Fruit fly (Drosophila melanogaster) whole organism, pupa: ENCODE measurements around the gene CG3368.

ENCODE experiments used
- CG10348 ChIP-seq: fragments of 200-800 bp; sonication (Bioruptor generic); IDR thresholded peaks from 2 replicates; pipeline ENCODE4 v1.3.6; 2022; ENCODE audit warnings: missing biosample characterization, missing genetic modification characterization
- CG15710 ChIP-seq: fragments of 200-800 bp; sonication (Bioruptor generic); optimal IDR thresholded peaks from 2 replicates; lab custom pipeline; 2018; ENCODE audit warnings: missing biosample characterization, mild to moderate bottlenecking, missing genetic modification characterization, moderate library complexity
- CG34367 ChIP-seq: fragments of 200-800 bp; sonication (Bioruptor generic); optimal IDR thresholded peaks from 2 replicates; lab custom pipeline; 2018; ENCODE audit warnings: missing biosample characterization, mild to moderate bottlenecking, missing genetic modification characterization
- CG4496 ChIP-seq: fragments of 200-800 bp; sonication (Bioruptor generic); IDR thresholded peaks from 3 replicates; pipeline ENCODE4 v1.3.6; 2022; ENCODE audit warnings: missing biosample characterization, missing genetic modification characterization
- CG8301 ChIP-seq: fragments of 200-800 bp; sonication (Bioruptor generic); optimal IDR thresholded peaks from 2 replicates; lab custom pipeline; 2018; ENCODE audit warnings: missing biosample characterization, mild to moderate bottlenecking, missing genetic modification characterization
- CG9948 ChIP-seq: fragments of 200-800 bp; sonication (Bioruptor generic); optimal IDR thresholded peaks from 2 replicates; lab custom pipeline; 2018; ENCODE audit warnings: missing biosample characterization, mild to moderate bottlenecking, missing genetic modification characterization, moderate library complexity
- Ets98B ChIP-seq: fragments of 200-800 bp; sonication (Bioruptor generic); IDR thresholded peaks from 2 replicates; pipeline ENCODE4 v1.3.6; 2022; ENCODE audit warnings: missing biosample characterization, missing genetic modification characterization
- Pif1A ChIP-seq: fragments of 200-800 bp; sonication (Bioruptor generic); optimal IDR thresholded peaks from 3 replicates; lab custom pipeline; 2016; ENCODE audit warnings: missing biosample characterization, missing genetic modification characterization
- Pif1B ChIP-seq: fragments of 200-800 bp; sonication (Bioruptor generic); optimal IDR thresholded peaks from 3 replicates; lab custom pipeline; 2016; ENCODE audit warnings: missing biosample characterization, missing genetic modification characterization
- Snoo ChIP-seq: fragments of 200-800 bp; sonication (Bioruptor generic); optimal IDR thresholded peaks from 3 replicates; lab custom pipeline; 2017; ENCODE audit warnings: missing biosample characterization, mild to moderate bottlenecking, missing genetic modification characterization, inconsistent platforms
- fd96Ca ChIP-seq: fragments of 200-800 bp; sonication (Bioruptor generic); IDR thresholded peaks from 3 replicates; pipeline ENCODE4 v1.3.6; 2022; ENCODE audit warnings: missing biosample characterization, missing genetic modification characterization
- rn ChIP-seq: fragments of 200-800 bp; sonication (Bioruptor generic); IDR thresholded peaks from 2 replicates; pipeline ENCODE4 v1.3.6; 2022; ENCODE audit warnings: missing biosample characterization, missing genetic modification characterization

- TF ChIP-seq CG34367 (tag; lab: Kevin White, UChicago): no peak
- TF ChIP-seq Snoo (tag; lab: Kevin White, UChicago): no peak
- peak; percentile 80 for TF ChIP-seq CG8301 (tag; lab: Kevin White, UChicago)
- peak; percentile 16 for TF ChIP-seq CG9948 (tag; lab: Kevin White, UChicago)
- no peak for TF ChIP-seq rn (GFP tag; lab: Robert Waterston, UW)
- TF ChIP-seq fd96Ca (GFP tag; lab: Robert Waterston, UW): 0 out of 3 replicates have a peak, but pooled peaks have one; percentile 41
- peak; percentile 55; the same call in 1 of the 2 replicates for TF ChIP-seq Ets98B
- TF ChIP-seq Pif1B: peak; percentile 32
- peak; percentile 40 for TF ChIP-seq Pif1A
- peak; percentile 76; the same call in 2 of the 3 replicates for TF ChIP-seq CG4496
- TF ChIP-seq CG10348: no peak
- no peak for TF ChIP-seq CG15710 (tag; lab: Kevin White, UChicago)
Observed at dm6 chr3R:27289638-27290037, 6.1 kb downstream of the CG3368 start.
